Fruit fly (Drosophila melanogaster) whole organism, larva: ENCODE results near the gene Dis3.

Experiments
- noc ChIP-seq: fragments of 200-800 bp; sonication (Bioruptor generic); optimal IDR thresholded peaks from 3 replicates; lab custom pipeline; 2019; ENCODE audit warnings: missing biosample characterization, mild to moderate bottlenecking, missing genetic modification characterization, moderate library complexity

Gene Dis3

DNA sequence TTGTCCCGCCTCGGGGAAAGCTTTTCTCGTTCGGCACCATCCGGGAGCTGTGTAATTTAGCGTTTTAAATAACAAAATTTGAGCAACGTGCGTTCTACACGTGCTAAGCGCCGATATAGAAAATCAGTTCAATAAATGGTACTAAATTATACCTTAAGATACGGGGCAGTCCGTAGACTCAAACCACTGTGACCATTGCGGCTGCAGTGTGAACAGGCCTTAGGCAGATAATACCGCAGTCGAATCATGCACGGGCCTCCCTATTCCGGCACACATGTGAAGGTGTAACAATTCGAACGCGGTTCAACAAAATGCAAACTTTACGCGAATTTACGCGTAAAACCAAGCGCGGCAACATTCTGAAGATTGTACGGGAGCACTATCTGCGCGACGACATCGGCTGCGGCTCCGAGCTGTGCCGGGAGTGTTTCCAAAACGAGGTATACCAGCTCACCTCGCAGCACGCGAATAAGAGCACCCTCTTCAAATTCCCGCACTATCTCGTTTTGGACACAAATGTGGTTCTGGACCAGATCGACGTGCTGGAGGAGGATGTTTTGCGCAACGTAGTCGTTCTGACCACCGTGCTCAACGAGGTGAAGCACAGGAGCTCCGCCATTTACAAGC lies at the start of gene Dis3, which contains the start of gene Rrp5:
Gene Dis3 (plus strand): TSS at position 252 of the 627 bp plus-strand sequence.
Gene Rrp5 (minus strand): TSS at position 135 of the 627 bp plus-strand sequence.
- TF ChIP-seq noc (tag; lab: Kevin White, UChicago): no peak

DNA sequence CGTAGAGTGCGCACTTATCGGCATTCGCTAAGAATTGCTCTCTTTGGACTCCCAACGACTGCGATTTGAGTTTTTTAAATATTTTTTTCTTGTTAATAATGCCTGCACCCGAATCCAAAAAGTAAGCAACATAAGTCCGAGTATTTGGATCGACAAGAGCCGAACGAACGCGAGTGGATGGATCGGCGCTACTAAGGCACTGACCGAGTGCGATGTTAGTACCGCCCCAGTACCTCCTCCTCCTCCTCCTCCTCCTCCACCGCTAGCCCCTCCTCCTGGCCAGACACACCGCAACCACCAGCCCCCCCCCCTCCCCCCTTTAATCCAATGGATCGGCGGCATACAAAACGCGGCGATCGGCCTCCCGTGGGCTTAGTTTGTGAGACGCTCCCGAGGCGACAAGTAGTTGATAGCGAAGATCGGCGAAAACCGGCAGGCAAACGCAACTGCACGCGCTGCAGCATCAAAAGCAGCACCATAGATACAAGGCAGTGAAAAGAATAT lies 49.6 kb upstream of the Dis3 start, which contains the start of gene CG6356:
Gene CG6356 (plus strand): TSS at position 374 of the 504 bp plus-strand sequence.
- TF ChIP-seq noc (tag; lab: Kevin White, UChicago): no peak

DNA sequence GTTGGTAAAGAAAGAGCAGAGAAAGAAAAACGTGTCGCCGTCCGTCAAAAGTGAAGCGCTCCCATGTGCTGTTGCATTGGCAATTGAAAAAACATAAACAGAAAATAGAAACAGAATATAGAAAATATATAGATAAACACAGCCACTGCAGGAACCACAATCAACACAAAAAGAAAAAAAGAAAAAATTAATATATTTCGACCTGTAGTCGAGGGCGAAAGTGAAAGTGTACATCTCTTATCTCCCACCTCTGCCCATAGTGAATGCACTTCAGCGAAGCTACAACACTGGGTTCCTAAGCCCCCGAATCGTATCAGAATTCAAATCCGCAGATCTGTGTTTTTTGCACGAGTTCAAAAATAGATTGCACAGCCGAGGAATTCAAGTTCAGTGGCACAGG lies 49.1 kb upstream of the Dis3 start:
- TF ChIP-seq noc (tag; lab: Kevin White, UChicago): no peak

DNA sequence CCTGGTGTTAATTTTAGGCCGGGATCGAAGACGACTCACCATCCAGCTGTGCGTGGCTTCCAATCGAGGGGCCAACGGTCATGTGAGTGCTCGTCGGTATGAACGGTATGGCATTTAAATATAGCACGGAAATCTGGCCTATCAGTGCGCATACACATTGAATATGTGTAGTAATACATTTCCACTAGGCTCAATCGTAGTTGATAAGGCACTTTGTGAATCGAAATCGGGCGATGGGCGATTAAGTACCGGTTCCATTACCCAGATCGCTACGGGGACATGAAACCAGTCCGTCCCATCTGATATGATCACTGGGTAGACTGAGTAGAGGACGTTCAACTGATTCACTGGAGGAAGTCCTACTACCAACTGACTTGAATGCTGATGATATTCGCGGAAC lies 47.8 kb upstream of the Dis3 start:
- no peak for TF ChIP-seq noc (tag; lab: Kevin White, UChicago)

DNA sequence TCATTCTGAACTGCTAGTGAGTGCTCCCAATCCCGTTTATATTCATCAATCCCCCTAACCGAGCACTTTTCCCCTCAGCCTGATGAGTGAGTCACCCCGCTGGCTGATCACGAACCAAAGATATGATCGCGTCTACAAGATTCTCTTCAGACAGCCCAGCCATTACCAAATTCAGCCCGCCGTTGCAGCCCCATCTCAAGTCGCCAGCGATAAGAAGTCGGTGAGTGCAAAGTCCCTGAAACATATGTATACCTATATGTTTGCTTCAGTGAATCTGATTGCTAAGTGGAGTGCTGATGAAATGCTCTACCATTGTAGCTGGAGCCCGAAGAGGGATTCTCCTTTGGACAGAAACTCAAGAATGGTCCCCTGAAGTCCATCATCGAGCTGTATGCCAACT lies 46.1 kb upstream of the Dis3 start:
- no peak for TF ChIP-seq noc (tag; lab: Kevin White, UChicago)

DNA sequence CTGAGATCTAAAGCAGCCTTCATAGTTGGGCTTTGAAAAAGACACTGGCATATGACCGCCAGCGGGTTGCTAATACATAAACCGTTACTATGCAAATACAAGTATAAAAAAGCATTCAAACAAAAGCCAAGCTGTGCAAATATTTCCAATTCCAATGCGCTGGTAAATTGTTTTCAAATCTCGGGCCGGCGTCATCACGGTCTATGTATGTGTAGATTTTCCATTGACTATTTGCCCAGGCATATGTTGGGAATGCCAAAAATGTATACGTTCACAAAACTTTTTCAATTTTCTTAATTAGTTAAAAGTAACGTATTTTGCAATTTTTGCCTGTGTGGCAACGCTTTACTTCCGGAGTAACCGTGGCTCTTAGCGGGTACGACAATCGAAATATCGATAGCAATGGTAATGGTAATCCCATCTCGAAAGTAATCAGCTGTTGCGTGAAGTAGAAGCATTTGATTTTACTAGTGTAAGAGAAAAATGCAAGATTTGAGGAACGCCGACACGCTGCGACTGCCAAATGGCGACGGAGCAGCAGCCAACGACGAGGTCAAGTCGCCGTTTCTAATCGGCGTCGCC lies 43.4 kb upstream of the Dis3 start, which contains the start of the genes CG34290 and Uck:
Gene CG34290 (minus strand): TSS at position 51 of the 582 bp plus-strand sequence.
Gene Uck (plus strand): TSS at position 405 of the 582 bp plus-strand sequence.
- TF ChIP-seq noc (tag; lab: Kevin White, UChicago): peak; percentile 50

DNA sequence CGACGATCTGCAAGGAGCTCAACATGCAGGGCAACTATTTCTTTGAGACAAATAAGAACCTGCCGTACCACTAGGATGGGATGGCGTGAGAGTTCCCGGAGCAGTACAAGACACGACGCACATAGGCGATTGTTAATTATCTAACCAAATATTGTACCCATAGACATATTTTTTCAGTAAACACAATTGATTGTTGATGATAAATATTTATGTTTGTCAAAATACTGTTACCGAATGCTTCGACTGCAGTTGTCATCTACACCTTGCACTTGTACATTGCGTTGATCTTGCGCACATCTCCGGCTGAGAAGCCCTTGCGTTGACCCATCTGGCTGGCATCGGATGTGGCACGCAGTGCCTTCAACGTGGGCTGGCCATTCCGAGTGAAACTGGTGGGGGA lies 40.1 kb upstream of the Dis3 start:
- no peak for TF ChIP-seq noc (tag; lab: Kevin White, UChicago)

DNA sequence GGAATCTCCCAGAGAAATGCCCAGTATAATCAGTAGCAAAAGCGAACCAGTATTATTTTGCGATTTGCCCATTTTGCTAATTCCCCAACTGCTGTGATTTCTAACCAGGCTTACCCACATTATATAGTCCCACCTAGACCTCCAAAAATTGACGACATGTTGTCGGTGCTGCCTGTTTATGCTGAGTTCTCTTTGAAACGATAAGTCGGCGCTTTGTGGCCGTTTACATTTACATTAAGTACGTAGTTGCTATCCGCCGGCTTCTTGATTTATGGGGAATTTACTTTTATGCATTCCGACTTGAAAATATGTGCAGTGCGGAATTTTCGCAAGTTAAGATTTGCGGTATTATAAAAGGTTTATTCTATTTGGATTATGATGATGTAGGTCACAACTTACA lies 38.9 kb upstream of the Dis3 start, which contains the start of gene CG5715:
Gene CG5715 (minus strand): TSS at position 101 of the 400 bp plus-strand sequence.
- no peak for TF ChIP-seq noc (tag; lab: Kevin White, UChicago)

DNA sequence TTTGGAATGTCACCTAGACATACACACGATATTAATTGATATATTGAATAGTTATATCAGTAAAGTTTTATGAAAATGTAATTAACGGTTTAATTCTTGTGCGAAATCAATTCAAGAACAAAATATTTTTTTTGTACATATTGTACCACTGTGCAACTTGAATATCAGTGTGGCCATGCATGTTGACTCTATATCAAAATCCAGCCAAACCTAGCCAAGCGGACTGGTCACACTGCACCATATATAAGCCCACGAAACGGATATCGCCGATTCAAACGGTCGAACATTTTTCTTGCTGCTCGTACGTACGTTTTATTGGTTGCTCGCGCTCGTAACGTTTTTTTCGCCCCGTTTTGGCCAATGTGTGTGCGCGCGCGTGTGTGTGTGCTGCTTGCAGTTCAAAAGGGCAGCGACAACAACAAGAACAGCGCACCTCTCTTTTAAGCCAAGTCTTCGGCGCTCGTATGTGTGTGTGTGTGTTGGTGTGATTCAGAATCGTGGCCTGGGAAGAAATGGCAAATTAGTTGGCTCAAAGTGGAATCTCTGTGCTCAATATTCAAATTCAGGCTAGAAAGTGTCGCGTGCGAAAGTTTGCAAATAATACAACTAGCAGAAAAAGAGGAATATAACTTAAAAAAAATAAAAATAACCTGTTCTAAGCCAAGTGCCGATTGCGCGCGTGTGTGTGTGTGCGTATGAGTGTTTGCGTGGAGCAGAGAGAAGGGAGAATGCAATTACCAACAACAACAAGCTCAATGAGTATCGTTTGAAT lies 38.3 kb upstream of the Dis3 start, which contains the start of gene crb:
Gene crb (plus strand): TSS at position 295 of the 772 bp plus-strand sequence.
- no peak for TF ChIP-seq noc (tag; lab: Kevin White, UChicago)

DNA sequence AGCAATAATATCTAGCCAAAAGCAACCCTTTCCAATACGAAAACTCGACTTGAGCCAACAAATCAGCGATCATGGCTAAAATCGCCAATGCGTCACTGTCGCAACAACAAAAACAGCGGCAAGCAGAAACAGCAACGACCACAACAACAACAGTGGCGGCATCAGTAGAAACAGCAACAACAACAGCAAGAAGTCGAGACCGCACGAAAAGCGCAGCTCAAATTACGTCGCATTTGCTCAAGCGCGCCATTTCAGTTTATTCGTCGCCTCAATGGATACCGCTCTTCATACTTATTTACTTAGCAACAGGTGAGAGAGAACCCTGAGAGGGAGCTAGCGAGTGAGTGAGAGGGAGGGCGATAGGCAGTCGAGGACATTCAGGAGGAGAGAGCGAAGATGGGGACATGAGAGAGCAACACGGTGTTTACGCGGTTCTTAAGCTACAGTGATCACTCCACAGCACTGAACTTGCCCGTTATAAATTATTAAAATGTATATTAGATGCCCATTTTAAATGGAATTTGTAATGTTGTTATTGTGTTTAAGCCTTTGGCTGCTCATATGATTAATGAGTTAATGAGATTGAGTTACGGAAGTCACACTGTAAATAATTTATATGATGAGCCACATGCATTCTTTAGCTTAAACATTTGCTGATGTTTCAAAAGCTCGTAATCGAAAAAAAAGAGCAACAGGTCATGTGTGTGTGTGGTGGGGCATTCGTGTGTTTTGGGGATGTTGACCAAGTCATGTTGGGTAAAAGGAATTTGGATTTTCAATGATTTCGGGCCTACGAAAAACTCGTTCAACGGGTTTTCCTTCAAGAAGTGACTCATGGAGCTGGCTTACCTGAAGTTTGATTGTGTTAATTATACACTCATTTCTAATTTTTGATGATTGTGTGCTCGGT lies 37.4 kb upstream of the Dis3 start:
- TF ChIP-seq noc (tag; lab: Kevin White, UChicago): peak; percentile 84

DNA sequence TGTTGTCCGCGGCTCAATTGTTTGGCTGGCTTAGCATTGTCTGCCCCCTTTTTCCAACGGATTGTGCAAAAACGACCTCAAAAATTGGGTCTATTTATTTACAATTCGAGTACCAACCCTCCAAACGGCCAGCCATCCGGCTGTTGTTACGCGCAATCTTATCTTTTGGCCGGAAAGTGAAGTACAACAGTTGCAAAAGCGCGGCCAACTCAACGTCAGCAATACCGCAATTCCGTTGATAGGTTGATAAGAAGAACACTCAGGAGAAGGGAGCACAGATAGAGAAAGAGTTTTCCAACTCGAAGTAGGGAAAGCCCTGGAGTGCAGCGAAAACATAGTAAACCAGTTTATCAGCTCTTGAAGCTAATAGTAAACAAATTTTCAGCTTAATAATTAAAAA lies 36.3 kb upstream of the Dis3 start:
- TF ChIP-seq noc (tag; lab: Kevin White, UChicago): no peak

DNA sequence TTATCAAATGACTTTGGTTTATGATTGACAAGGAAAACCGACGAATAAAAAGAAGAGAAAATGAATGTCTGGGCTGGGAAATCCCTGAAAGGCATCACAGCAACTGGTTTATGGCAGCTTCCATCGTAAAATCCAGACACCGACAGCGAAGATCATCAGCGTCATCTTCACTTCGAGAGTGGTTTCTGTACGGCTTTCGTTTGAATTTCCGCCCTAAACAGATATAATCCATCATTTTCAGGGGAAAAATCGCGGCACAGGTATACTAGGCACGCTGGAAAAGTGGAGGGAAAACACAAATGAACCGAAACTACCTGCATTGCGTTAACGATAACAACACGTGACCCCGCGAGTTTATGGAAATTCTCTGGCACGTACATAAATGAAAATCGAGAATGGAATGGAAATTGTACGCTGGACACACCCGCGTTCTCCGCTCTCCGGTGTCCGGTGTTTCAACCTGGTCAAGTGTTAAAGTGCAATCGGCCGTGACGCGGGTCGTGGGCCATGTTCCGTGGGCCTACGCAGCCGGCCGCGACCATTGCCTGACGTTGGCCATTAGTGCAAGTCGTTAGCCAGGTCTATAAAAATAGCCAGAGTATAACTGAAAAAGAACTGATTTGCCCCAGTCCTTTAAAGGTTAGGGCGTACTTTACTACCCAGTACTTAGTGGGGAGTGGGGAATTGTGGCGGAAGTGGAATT lies 35.6 kb upstream of the Dis3 start:
- no peak for TF ChIP-seq noc (tag; lab: Kevin White, UChicago)

DNA sequence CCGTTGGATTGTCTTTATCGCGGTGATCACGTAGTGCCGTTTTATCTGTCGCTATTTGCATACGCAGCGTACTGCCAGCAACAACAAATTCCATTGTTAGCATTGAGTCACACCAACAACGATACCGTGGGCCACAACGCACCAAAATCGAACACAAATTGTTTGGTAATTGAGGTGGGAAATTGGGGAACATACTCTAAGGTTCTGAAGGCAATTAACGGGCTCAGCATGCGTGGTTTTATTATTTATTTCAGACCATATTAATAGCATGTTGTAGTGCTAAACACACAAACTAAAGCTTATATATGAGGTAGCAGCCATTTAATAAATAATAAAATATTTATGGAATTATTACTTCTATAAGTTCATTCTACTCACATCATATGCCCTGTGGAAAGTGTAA lies 34.7 kb upstream of the Dis3 start:
- no peak for TF ChIP-seq noc (tag; lab: Kevin White, UChicago)

DNA sequence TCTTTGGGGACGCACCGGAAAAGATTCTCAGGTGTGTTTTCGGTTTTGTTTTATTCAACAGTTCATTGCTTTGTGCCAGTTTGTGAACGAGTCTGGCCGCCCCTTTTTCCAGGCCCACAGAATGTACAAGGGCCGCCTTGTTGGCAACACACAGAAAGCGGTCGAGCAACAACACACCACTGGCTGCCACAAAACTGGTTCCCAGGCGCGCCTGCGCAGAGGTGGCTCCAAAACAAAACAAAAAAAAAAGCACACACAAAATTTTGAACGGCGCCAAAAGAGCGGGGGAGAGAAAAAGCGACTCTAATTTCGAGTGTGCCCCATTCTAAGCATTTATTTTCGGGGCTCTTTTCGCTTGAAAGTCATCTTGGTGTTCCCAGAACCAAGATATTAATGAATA lies 34.1 kb upstream of the Dis3 start:
- no peak for TF ChIP-seq noc (tag; lab: Kevin White, UChicago)
